Fruit fly (Drosophila melanogaster): Measurements from ENCODE around the gene CG11585.

DNA sequence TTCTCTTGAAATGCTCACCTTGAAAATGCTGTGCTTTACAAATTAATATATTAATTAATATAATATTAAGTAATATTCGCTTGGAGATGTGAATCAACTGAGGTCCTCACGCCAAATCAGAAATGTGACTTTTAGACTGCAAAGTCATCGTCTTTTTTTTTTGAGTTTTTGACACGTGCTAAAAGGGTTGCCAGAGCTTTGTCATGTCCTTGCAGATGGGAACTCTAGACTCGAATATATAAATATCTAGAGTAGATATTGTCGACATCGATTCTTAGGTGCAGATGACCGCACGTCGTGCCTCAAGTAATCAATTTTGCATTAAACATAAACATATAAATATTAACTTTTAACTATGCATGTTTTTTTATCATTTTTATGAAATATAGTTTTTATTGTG, 16.8 kb upstream of the CG11585 start, which contains the start of gene betaNACtes1:
- TF ChIP-seq insv (optimal IDR thresholded peaks at IDR 0.05), result no peak
- no peak for TF ChIP-seq Myc (optimal IDR thresholded peaks at IDR 0.05)
- TF ChIP-seq h (optimal IDR thresholded peaks at IDR 0.05), result no peak
- TF ChIP-seq ttk (optimal IDR thresholded peaks at IDR 0.05), result no peak

Data from Kc167 (cell line).